Worm (Caenorhabditis elegans) whole organism, L4 larva: ENCODE data around the gene nhr-228.

Experiments
- F37D6.2 ChIP-seq: sonication (generic microtip); optimal IDR thresholded peaks from 2 replicates; lab custom pipeline; 2016; ENCODE audit warnings: mild to moderate bottlenecking, missing genetic modification characterization, missing compliant biosample characterization
- F49E8.2 ChIP-seq: sonication (generic microtip); optimal IDR thresholded peaks from 2 replicates; lab custom pipeline; 2016; ENCODE audit warnings: missing compliant biosample characterization, mild to moderate bottlenecking, missing genetic modification characterization, borderline replicate concordance
- Y5F2A.4 ChIP-seq: fragments of 200-800 bp; sonication (Bioruptor generic); optimal IDR thresholded peaks from 2 replicates; lab custom pipeline; 2018; ENCODE audit warnings: mild to moderate bottlenecking, missing genetic modification characterization, missing compliant biosample characterization
- Y75B8A.6 ChIP-seq: fragments of 200-800 bp; sonication (Bioruptor generic); IDR thresholded peaks from 2 replicates; pipeline ENCODE4 v1.3.6; 2022; ENCODE audit warnings: missing genetic modification reagents, missing genetic modification characterization, missing compliant biosample characterization
- aha-1 ChIP-seq: fragments of 150-350 bp; peaks from one replicate; lab custom pipeline; 2014; ENCODE audit warnings: missing biosample characterization, missing genetic modification characterization
- ama-1 ChIP-seq: fragments of 150-350 bp; optimal IDR thresholded peaks from 2 replicates; lab custom pipeline; 2014; ENCODE audit warnings: inconsistent platforms, mixed read lengths
- arid-1 ChIP-seq: fragments of 200-800 bp; sonication (Bioruptor generic); conservative IDR thresholded peaks from 2 replicates; pipeline ENCODE4 v1.3.6; 2022; ENCODE audit warnings: missing genetic modification reagents, missing genetic modification characterization, missing compliant biosample characterization
- ctbp-1 ChIP-seq: fragments of 200-800 bp; sonication (Bioruptor generic); IDR thresholded peaks from 2 replicates; pipeline ENCODE4 v1.3.6; 2022; ENCODE audit warnings: missing genetic modification reagents, missing genetic modification characterization, missing compliant biosample characterization
- daf-16 ChIP-seq, 3 experiments: sonication (generic microtip); optimal IDR thresholded peaks; 2 replicates each; lab custom pipeline; 2016 to 2017; ENCODE audit warnings: missing genetic modification characterization in 3 of 3, missing genetic modification reagents in 3 of 3, mild to moderate bottlenecking in 2 of 3, missing compliant biosample characterization in 2 of 3, missing biosample characterization in 1 of 3, moderate library complexity in 1 of 3
- daf-19 ChIP-seq: fragments of 200-800 bp; sonication (Bioruptor generic); conservative IDR thresholded peaks from 2 replicates; pipeline ENCODE4 v1.3.6; 2022; ENCODE audit warnings: missing genetic modification characterization, missing compliant biosample characterization
- daf-8 ChIP-seq: fragments of 200-800 bp; sonication (Bioruptor generic); IDR thresholded peaks from 2 replicates; pipeline ENCODE4 v1.3.6; 2022; ENCODE audit warnings: missing genetic modification characterization, missing compliant biosample characterization
- dmd-6 ChIP-seq: fragments of 200-800 bp; sonication (Bioruptor generic); IDR thresholded peaks from 2 replicates; pipeline ENCODE4 v1.3.6; 2022; ENCODE audit warnings: missing genetic modification reagents, missing genetic modification characterization, missing compliant biosample characterization
- dve-1 ChIP-seq: sonication (generic microtip); optimal IDR thresholded peaks from 2 replicates; lab custom pipeline; 2017; ENCODE audit warnings: antibody characterized with exemption, mild to moderate bottlenecking, missing genetic modification characterization, missing compliant biosample characterization; ENCODE audit not compliant: insufficient read depth
- gei-8 ChIP-seq: fragments of 200-800 bp; sonication (Bioruptor generic); optimal IDR thresholded peaks from 2 replicates; lab custom pipeline; 2018; ENCODE audit warnings: mild to moderate bottlenecking, missing genetic modification characterization, missing compliant biosample characterization
- hif-1 ChIP-seq, 2 experiments: sonication (generic microtip); optimal IDR thresholded peaks; 2 replicates each; lab custom pipeline; 2016 to 2017; ENCODE audit warnings: missing compliant biosample characterization in 2 of 2, missing genetic modification characterization in 2 of 2, missing genetic modification reagents in 2 of 2, missing genotype in 2 of 2, mild to moderate bottlenecking in 1 of 2
- hlh-11 ChIP-seq: fragments of 200-800 bp; sonication (Bioruptor generic); optimal IDR thresholded peaks from 2 replicates; lab custom pipeline; 2018; ENCODE audit warnings: mild to moderate bottlenecking, missing genetic modification characterization, missing compliant biosample characterization
- hlh-30 ChIP-seq: sonication (generic microtip); optimal IDR thresholded peaks from 2 replicates; lab custom pipeline; 2017; ENCODE audit warnings: antibody characterized with exemption, mild to moderate bottlenecking, missing genetic modification characterization, missing compliant biosample characterization; ENCODE audit not compliant: insufficient read depth
- lim-7 ChIP-seq: fragments of 200-800 bp; sonication (Bioruptor generic); IDR thresholded peaks from 2 replicates; pipeline ENCODE4 v1.3.6; 2022; ENCODE audit warnings: missing genetic modification characterization, missing compliant biosample characterization
- lin-1 ChIP-seq: fragments of 200-800 bp; sonication (Bioruptor generic); IDR thresholded peaks from 2 replicates; pipeline ENCODE4 v1.3.6; 2022; ENCODE audit warnings: missing genetic modification reagents, missing genetic modification characterization, missing compliant biosample characterization
- lin-38 ChIP-seq: fragments of 200-800 bp; sonication (Bioruptor generic); IDR thresholded peaks from 2 replicates; pipeline ENCODE4 v1.3.6; 2022; ENCODE audit warnings: missing genetic modification reagents, missing genetic modification characterization, missing compliant biosample characterization
- lin-39 ChIP-seq: fragments of 150-350 bp; optimal IDR thresholded peaks from 2 replicates; lab custom pipeline; 2014; ENCODE audit warnings: missing biosample characterization, missing genetic modification reagents, missing genetic modification characterization
- lir-3 ChIP-seq: sonication (generic microtip); optimal IDR thresholded peaks from 2 replicates; lab custom pipeline; 2016; ENCODE audit warnings: mild to moderate bottlenecking, missing genetic modification characterization, missing compliant biosample characterization
- mes-2 ChIP-seq: sonication (generic microtip); optimal IDR thresholded peaks from 2 replicates; lab custom pipeline; 2016; ENCODE audit warnings: missing genotype, mild to moderate bottlenecking, missing genetic modification characterization, missing compliant biosample characterization; ENCODE audit not compliant: poor library complexity, severe bottlenecking
- mxl-2 ChIP-seq: fragments of 200-800 bp; sonication (Bioruptor generic); conservative IDR thresholded peaks from 2 replicates; pipeline ENCODE4 v1.3.6; 2022; ENCODE audit warnings: missing genetic modification reagents, missing genetic modification characterization, missing compliant biosample characterization
- mxl-3 ChIP-seq: fragments of 200-800 bp; sonication (Bioruptor generic); optimal IDR thresholded peaks from 2 replicates; lab custom pipeline; 2018; ENCODE audit warnings: mild to moderate bottlenecking, missing genetic modification characterization, missing compliant biosample characterization
- nhr-11 ChIP-seq: fragments of 150-350 bp; optimal IDR thresholded peaks from 2 replicates; lab custom pipeline; 2014; ENCODE audit warnings: missing biosample characterization, missing genetic modification characterization
- nhr-111 ChIP-seq: fragments of 200-800 bp; sonication (Bioruptor generic); optimal IDR thresholded peaks from 2 replicates; lab custom pipeline; 2018; ENCODE audit warnings: mild to moderate bottlenecking, missing genetic modification characterization, missing compliant biosample characterization
- nhr-237 ChIP-seq: sonication (generic microtip); optimal IDR thresholded peaks from 2 replicates; lab custom pipeline; 2017; ENCODE audit warnings: missing biosample characterization, missing genetic modification characterization
- nhr-25 ChIP-seq: sonication (generic microtip); optimal IDR thresholded peaks from 2 replicates; lab custom pipeline; 2017; ENCODE audit warnings: missing genetic modification characterization, mild to moderate bottlenecking, missing compliant biosample characterization, antibody characterized with exemption, moderate library complexity, borderline replicate concordance; ENCODE audit not compliant: insufficient read depth
- nhr-28 ChIP-seq: fragments of 150-350 bp; optimal IDR thresholded peaks from 2 replicates; lab custom pipeline; 2014; ENCODE audit warnings: missing biosample characterization, missing genetic modification characterization
- nhr-41 ChIP-seq: fragments of 200-800 bp; sonication (Bioruptor generic); IDR thresholded peaks from 2 replicates; pipeline ENCODE4 v1.3.6; 2022; ENCODE audit warnings: missing genetic modification reagents, missing genetic modification characterization, missing compliant biosample characterization
- nhr-48 ChIP-seq: sonication (generic microtip); optimal IDR thresholded peaks from 2 replicates; lab custom pipeline; 2016; ENCODE audit warnings: mild to moderate bottlenecking, missing genetic modification characterization, missing compliant biosample characterization
- pha-4 ChIP-seq, 2 experiments: fragments of 150-350 bp in 1 of 2; fragments of 200-800 bp in 1 of 2; sonication (Bioruptor generic) in 1 of 2; IDR thresholded peaks in 1 of 2; optimal IDR thresholded peaks in 1 of 2; 2 replicates each; pipeline versions ENCODE4 v1.3.6 to Lab custom; 2014 to 2022; ENCODE audit warnings: missing genetic modification characterization in 2 of 2, missing genetic modification reagents in 2 of 2, missing biosample characterization in 1 of 2, missing compliant biosample characterization in 1 of 2
- php-3 ChIP-seq: fragments of 200-800 bp; sonication (Bioruptor generic); IDR thresholded peaks from 2 replicates; pipeline ENCODE4 v1.3.6; 2022; ENCODE audit warnings: missing genetic modification reagents, missing genetic modification characterization, missing compliant biosample characterization
- set-16 ChIP-seq: fragments of 200-800 bp; sonication (Bioruptor generic); IDR thresholded peaks from 2 replicates; pipeline ENCODE4 v1.3.6; 2022; ENCODE audit warnings: missing genetic modification reagents, missing genetic modification characterization, missing compliant biosample characterization
- snpc-4 ChIP-seq: fragments of 150-350 bp; optimal IDR thresholded peaks from 2 replicates; lab custom pipeline; 2014; ENCODE audit warnings: missing biosample characterization, missing genetic modification characterization
- spr-3 ChIP-seq: fragments of 200-800 bp; sonication (Bioruptor generic); optimal IDR thresholded peaks from 2 replicates; lab custom pipeline; 2018; ENCODE audit warnings: mild to moderate bottlenecking, missing genetic modification characterization, missing compliant biosample characterization
- tra-1 ChIP-seq: fragments of 200-800 bp; sonication (Bioruptor generic); IDR thresholded peaks from 2 replicates; pipeline ENCODE4 v1.3.6; 2022; ENCODE audit warnings: missing genetic modification reagents, missing genetic modification characterization, missing compliant biosample characterization
- unc-62 ChIP-seq, 3 experiments: fragments of 150-350 bp in 1 of 3; sonication (generic microtip); optimal IDR thresholded peaks in 2 of 3; peaks in 1 of 3; 1 replicate in 1 of 3; 2 replicates in 2 of 3; lab custom pipeline; 2014 to 2017; ENCODE audit warnings: missing biosample characterization in 3 of 3, missing genetic modification characterization in 3 of 3, missing genetic modification reagents in 3 of 3, missing genotype in 1 of 3
- vab-7 ChIP-seq: fragments of 200-800 bp; sonication (Bioruptor generic); IDR thresholded peaks from 2 replicates; pipeline ENCODE4 v1.3.6; 2022; ENCODE audit warnings: missing genetic modification reagents, missing genetic modification characterization, missing compliant biosample characterization
- zip-2 ChIP-seq: fragments of 150-350 bp; optimal IDR thresholded peaks from 2 replicates; lab custom pipeline; 2014; ENCODE audit warnings: missing biosample characterization, missing genetic modification characterization
- ztf-11 ChIP-seq: fragments of 150-350 bp; optimal IDR thresholded peaks from 2 replicates; lab custom pipeline; 2014; ENCODE audit warnings: missing biosample characterization, missing genetic modification characterization

Gene nhr-228

DNA sequence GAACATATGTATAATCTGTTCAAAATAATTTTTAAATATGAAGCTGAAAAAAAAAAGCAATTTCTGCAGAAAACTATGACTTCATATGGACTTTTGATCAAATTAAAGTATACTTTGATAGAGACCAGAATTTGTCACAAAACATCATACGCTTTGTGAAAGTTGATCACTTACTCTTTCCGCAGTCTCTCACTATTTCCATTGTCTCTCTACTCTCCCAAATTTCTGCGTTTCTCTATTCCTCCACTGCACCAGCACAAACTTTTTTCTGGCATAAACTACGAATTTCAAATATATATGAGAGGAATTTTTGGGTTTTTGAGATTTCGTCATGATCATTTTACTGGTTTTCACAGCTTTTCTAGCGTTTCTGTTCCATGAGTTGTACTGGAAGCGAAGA lies 45.7 kb upstream of the nhr-228 start, which contains the start of gene cyp-33C4 (continued):
- TF ChIP-seq mxl-2 = no peak
- peak; percentile 34 for TF ChIP-seq dve-1 (tag; lab: Kevin White, UChicago)
- no peak for TF ChIP-seq php-3 (GFP tag; lab: Robert Waterston, UW)
- TF ChIP-seq nhr-28 (tag; lab: Kevin White, UChicago) = peak; percentile 91
- no peak for TF ChIP-seq lir-3
- no peak for TF ChIP-seq nhr-111 (GFP tag; lab: Kevin White, UChicago)
- TF ChIP-seq ama-1 (lab: Kevin White, UChicago) = no peak
- TF ChIP-seq nhr-237 (tag; lab: Kevin White, UChicago) = no peak
- peak in 1 of 2 experiments; percentile 35 for TF ChIP-seq unc-62 (GFP tag; optimal IDR thresholded peaks at IDR 0.05 in 1 of 2; lab: Kevin White, UChicago)
- TF ChIP-seq unc-62 (tag; optimal IDR thresholded peaks at IDR 0.05; lab: Kevin White, UChicago) = no peak
- no peak for TF ChIP-seq ctbp-1 (GFP tag; lab: Robert Waterston, UW)
- TF ChIP-seq zip-2 (tag; lab: Kevin White, UChicago) = no peak
- TF ChIP-seq F49E8.2 = no peak
- no peak for TF ChIP-seq gei-8 (GFP tag; lab: Kevin White, UChicago)
- TF ChIP-seq snpc-4 (tag; lab: Kevin White, UChicago) = no peak
- no peak for TF ChIP-seq mxl-3 (GFP tag; lab: Kevin White, UChicago)
- no peak for TF ChIP-seq nhr-25
- no peak for TF ChIP-seq aha-1 (tag; lab: Kevin White, UChicago)
- no peak for TF ChIP-seq nhr-48 (tag; lab: Kevin White, UChicago)
- no peak for TF ChIP-seq spr-3 (GFP tag; lab: Kevin White, UChicago)
- TF ChIP-seq, all 104 proteins: peak for 11

DNA sequence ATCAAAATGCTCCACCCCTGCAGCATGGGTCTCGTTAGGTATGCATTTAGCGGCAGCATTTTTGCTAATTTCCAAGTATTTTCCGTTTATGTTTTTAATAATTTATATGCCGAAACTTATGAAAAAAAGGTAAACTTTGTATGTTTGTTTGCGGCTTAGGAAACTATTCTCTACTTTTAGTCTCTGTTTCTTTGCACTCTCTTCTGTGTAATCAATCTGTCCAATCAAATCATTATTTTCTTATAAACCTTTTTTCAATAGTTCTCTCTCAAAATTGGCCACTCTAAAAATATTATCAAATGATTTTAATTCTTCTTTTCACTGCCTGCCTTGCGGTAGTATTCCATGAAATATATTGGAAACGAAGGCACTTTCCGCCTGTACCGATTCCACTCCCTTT lies 43.5 kb upstream of the nhr-228 start:
- TF ChIP-seq nhr-41 (no peak), nhr-28 (tag; lab: Kevin White, UChicago) (peak; percentile 28), unc-62 (GFP tag; optimal IDR thresholded peaks at IDR 0.05 in 1 of 2; lab: Kevin White, UChicago) (peak in 1 of 2 experiments; percentile 28), unc-62 (tag; optimal IDR thresholded peaks at IDR 0.05; lab: Kevin White, UChicago) (no peak), dve-1 (tag; lab: Kevin White, UChicago) (peak; percentile 14), daf-16 (GFP tag; optimal IDR thresholded peaks at IDR 0.05; lab: Kevin White, UChicago) (no peak), daf-16 (tag; optimal IDR thresholded peaks at IDR 0.05; lab: Kevin White, UChicago) (peak; percentile 37)

DNA sequence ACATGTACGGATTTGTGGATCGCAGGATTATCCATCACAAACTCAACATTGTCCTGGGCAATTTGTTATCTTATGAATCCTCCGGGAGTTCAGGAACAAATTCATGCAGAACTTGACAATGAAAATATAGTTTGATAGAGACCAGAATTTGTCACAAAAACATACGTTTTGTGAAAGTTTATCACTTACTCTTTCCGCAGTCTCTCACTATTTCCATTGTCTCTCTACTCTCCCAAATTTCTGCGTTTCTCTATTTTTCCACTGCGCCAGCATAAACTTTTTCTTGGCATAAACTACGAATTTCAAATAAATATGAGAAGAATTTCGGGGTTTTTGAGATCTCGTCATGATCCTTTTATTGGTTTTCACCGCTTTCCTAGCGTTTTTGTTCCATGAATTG lies 38.9 kb upstream of the nhr-228 start, which contains the start of gene cyp-33C3:
cyp-33C3 (plus strand) TSS at position 149 of the 400 bp plus-strand sequence.
- TF ChIP-seq daf-16 (GFP tag; optimal IDR thresholded peaks at IDR 0.05; lab: Kevin White, UChicago) (no peak), daf-16 (tag; optimal IDR thresholded peaks at IDR 0.05; lab: Kevin White, UChicago) (peak; percentile 9), dmd-6 (GFP tag; lab: Robert Waterston, UW) (peak; percentile 28; the same call in 1 of the 2 replicates), nhr-28 (tag; lab: Kevin White, UChicago) (peak; percentile 84), arid-1 (no peak), nhr-25 (no peak)
- TF ChIP-seq, all 104 proteins: peak for 3

DNA sequence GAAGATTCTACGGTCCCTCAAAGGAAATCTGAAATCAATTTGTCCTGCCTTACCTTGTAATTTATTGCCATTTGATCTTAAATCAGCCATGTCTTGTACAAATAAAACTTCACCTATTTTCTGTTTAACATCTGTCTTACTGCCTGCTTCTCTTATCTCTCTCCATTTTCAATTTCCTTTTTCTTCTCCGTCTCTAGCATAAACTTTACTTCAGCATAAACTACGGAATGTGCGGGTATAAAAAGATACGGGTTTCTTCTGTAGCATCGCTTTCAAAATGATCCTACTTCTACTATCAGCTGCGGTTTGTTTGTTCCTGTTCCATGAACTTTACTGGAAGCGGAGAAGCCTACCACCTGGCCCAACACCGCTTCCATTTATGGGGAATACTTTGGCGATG lies 36.8 kb upstream of the nhr-228 start, which contains the start of gene cyp-33C5:
cyp-33C5 (plus strand) TSS at position 254 of the 400 bp plus-strand sequence.
- TF ChIP-seq vab-7 (no peak), tra-1 (GFP tag; lab: Robert Waterston, UW) (no peak), Y75B8A.6 (GFP tag; lab: Robert Waterston, UW) (no peak), nhr-11 (tag; lab: Kevin White, UChicago) (no peak), daf-19 (GFP tag; lab: Robert Waterston, UW) (no peak), set-16 (no peak), mxl-2 (no peak), spr-3 (GFP tag; lab: Kevin White, UChicago) (no peak), hlh-11 (tag; lab: Kevin White, UChicago) (peak; percentile 25), hlh-30 (tag; lab: Kevin White, UChicago) (no peak), hif-1 (tag; optimal IDR thresholded peaks at IDR 0.05; lab: Kevin White, UChicago) (no peak), F37D6.2 (tag; lab: Kevin White, UChicago) (no peak), aha-1 (tag; lab: Kevin White, UChicago) (no peak), lin-39 (tag; lab: Kevin White, UChicago) (no peak), pha-4 (GFP tag; IDR thresholded peaks at IDR 0.05; lab: Robert Waterston, UW) (no peak), pha-4 (tag; optimal IDR thresholded peaks at IDR 0.05; lab: Kevin White, UChicago) (no peak), ztf-11 (tag; lab: Kevin White, UChicago) (no peak), lin-1 (GFP tag; lab: Robert Waterston, UW) (0 out of 2 replicates have a peak, but pooled peaks have one; percentile 41), mes-2 (tag; lab: Kevin White, UChicago) (no peak), Y5F2A.4 (GFP tag; lab: Kevin White, UChicago) (no peak), daf-8 (GFP tag; lab: Robert Waterston, UW) (no peak), lin-38 (GFP tag; lab: Robert Waterston, UW) (no peak), lim-7 (GFP tag; lab: Robert Waterston, UW) (no peak)
